Fruit fly (Drosophila melanogaster) whole organism, embryonic: ENCODE measurements around the gene CG46307.

Source experiments
- Ada2b ChIP-seq: fragments of 200-800 bp; sonication (Bioruptor generic); IDR thresholded peaks from 2 replicates; pipeline ENCODE4 v1.3.6; 2022; ENCODE audit warnings: missing biosample characterization, missing genetic modification characterization
- Bteb2 ChIP-seq: fragments of 200-800 bp; sonication (Bioruptor generic); optimal IDR thresholded peaks from 2 replicates; lab custom pipeline; 2016; ENCODE audit warnings: missing biosample characterization, missing genetic modification characterization
- CG10147 ChIP-seq: fragments of 200-800 bp; sonication (Bioruptor generic); optimal IDR thresholded peaks from 2 replicates; lab custom pipeline; 2019; ENCODE audit warnings: missing biosample characterization, mild to moderate bottlenecking, missing genetic modification characterization, moderate library complexity
- CG11723 ChIP-seq: fragments of 200-800 bp; sonication (Bioruptor generic); optimal IDR thresholded peaks from 2 replicates; lab custom pipeline; 2017; ENCODE audit warnings: missing biosample characterization, mild to moderate bottlenecking, missing genetic modification characterization
- CG12299 ChIP-seq: fragments of 200-800 bp; sonication (Bioruptor generic); optimal IDR thresholded peaks from 2 replicates; lab custom pipeline; 2018; ENCODE audit warnings: missing biosample characterization, mild to moderate bottlenecking, missing genetic modification characterization
- CG13123 ChIP-seq: fragments of 200-800 bp; sonication (Bioruptor generic); optimal IDR thresholded peaks from 2 replicates; lab custom pipeline; 2016; ENCODE audit warnings: missing biosample characterization, missing genetic modification characterization
- CG14441 ChIP-seq: fragments of 200-800 bp; sonication (Bioruptor generic); IDR thresholded peaks from 2 replicates; pipeline ENCODE4 v1.3.6; 2022; ENCODE audit warnings: missing biosample characterization, missing genetic modification characterization
- CG14667 ChIP-seq: fragments of 200-800 bp; sonication (Bioruptor generic); IDR thresholded peaks from 2 replicates; pipeline ENCODE4 v1.3.6; 2022; ENCODE audit warnings: missing biosample characterization, missing genetic modification characterization
- CG15011 ChIP-seq: fragments of 200-800 bp; sonication (Bioruptor generic); optimal IDR thresholded peaks from 3 replicates; lab custom pipeline; 2018; ENCODE audit warnings: missing biosample characterization, mild to moderate bottlenecking, missing genetic modification characterization
- CG15601 ChIP-seq: fragments of 200-800 bp; sonication (Bioruptor generic); optimal IDR thresholded peaks from 3 replicates; lab custom pipeline; 2019; ENCODE audit warnings: missing biosample characterization, mild to moderate bottlenecking, missing genetic modification characterization, moderate library complexity
- CG17361 ChIP-seq: fragments of 200-800 bp; sonication (Bioruptor generic); IDR thresholded peaks from 3 replicates; pipeline ENCODE4 v1.3.6; 2022; ENCODE audit warnings: missing biosample characterization, missing genetic modification characterization
- CG18262 ChIP-seq: fragments of 200-800 bp; optimal IDR thresholded peaks from 3 replicates; lab custom pipeline; 2019; ENCODE audit warnings: missing biosample characterization, mild to moderate bottlenecking, missing genetic modification characterization, moderate library complexity
- CG2116 ChIP-seq: fragments of 200-800 bp; sonication (Bioruptor generic); optimal IDR thresholded peaks from 3 replicates; lab custom pipeline; 2018; ENCODE audit warnings: missing biosample characterization, mild to moderate bottlenecking, missing genetic modification characterization
- CG33557 ChIP-seq: fragments of 200-800 bp; sonication (Bioruptor generic); optimal IDR thresholded peaks from 2 replicates; lab custom pipeline; 2019; ENCODE audit warnings: missing biosample characterization, mild to moderate bottlenecking, missing genetic modification characterization, moderate library complexity
- CG4360 ChIP-seq: fragments of 200-800 bp; sonication (Bioruptor generic); IDR thresholded peaks from 2 replicates; pipeline ENCODE4 v1.3.6; 2022; ENCODE audit warnings: missing biosample characterization, missing genetic modification characterization
- CG6654 ChIP-seq: fragments of 200-800 bp; sonication (Bioruptor generic); optimal IDR thresholded peaks from 2 replicates; lab custom pipeline; 2017; ENCODE audit warnings: missing biosample characterization, mild to moderate bottlenecking, missing genetic modification characterization
- CG6791 ChIP-seq: fragments of 200-800 bp; sonication (Bioruptor generic); IDR thresholded peaks from 3 replicates; pipeline ENCODE4 v1.3.6; 2022; ENCODE audit warnings: missing biosample characterization, missing genetic modification characterization; ENCODE audit not compliant: partially characterized antibody
- CG7987 ChIP-seq: fragments of 200-800 bp; sonication (Bioruptor generic); optimal IDR thresholded peaks from 2 replicates; lab custom pipeline; 2018; ENCODE audit warnings: missing biosample characterization, mild to moderate bottlenecking, missing genetic modification characterization, moderate library complexity
- CG8290 ChIP-seq, 3 experiments: fragments of 200-800 bp; sonication (Bioruptor generic); optimal IDR thresholded peaks; 2 replicates each; lab custom pipeline; 2016 to 2019; ENCODE audit warnings: missing biosample characterization in 3 of 3, missing genetic modification characterization in 3 of 3, mild to moderate bottlenecking in 2 of 3, moderate library complexity in 1 of 3
- CG8478 ChIP-seq: fragments of >200 bp; optimal IDR thresholded peaks from 2 replicates; lab custom pipeline; 2018
- CG8924 ChIP-seq: fragments of 200-800 bp; optimal IDR thresholded peaks from 3 replicates; lab custom pipeline; 2019; ENCODE audit warnings: missing biosample characterization, mild to moderate bottlenecking, missing genetic modification characterization, moderate library complexity
- CG9215 ChIP-seq: fragments of 200-800 bp; sonication (Bioruptor generic); IDR thresholded peaks from 2 replicates; pipeline ENCODE4 v1.3.6; 2022; ENCODE audit warnings: missing biosample characterization, missing genetic modification characterization
- CHES-1-like ChIP-seq: fragments of 200-800 bp; sonication (Bioruptor generic); optimal IDR thresholded peaks from 2 replicates; lab custom pipeline; 2016; ENCODE audit warnings: missing biosample characterization, missing genetic modification characterization
- D ChIP-seq, 2 experiments: fragments of 200-800 bp in 1 of 2; fragments of >200 bp in 1 of 2; sonication (Bioruptor generic) in 1 of 2; optimal IDR thresholded peaks; 2 replicates in 1 of 2; 3 replicates in 1 of 2; lab custom pipeline; 2017; ENCODE audit warnings: mild to moderate bottlenecking in 1 of 2, missing biosample characterization in 1 of 2, missing genetic modification characterization in 1 of 2, missing genetic modification reagents in 1 of 2
- Dfd ChIP-seq, 2 experiments: fragments of >200 bp; optimal IDR thresholded peaks; 2 replicates each; lab custom pipeline; 2017; ENCODE audit warnings: missing biosample characterization in 2 of 2, missing genetic modification characterization in 2 of 2
- Gug ChIP-seq: fragments of 200-800 bp; sonication (Bioruptor generic); IDR thresholded peaks from 4 replicates; pipeline ENCODE4 v1.3.6; 2022; ENCODE audit warnings: missing biosample characterization, missing genetic modification characterization
- HLH3B ChIP-seq: fragments of 200-800 bp; sonication (Bioruptor generic); IDR thresholded peaks from 2 replicates; pipeline ENCODE4 v1.3.6; 2022; ENCODE audit warnings: missing biosample characterization, missing genetic modification characterization
- Kr ChIP-seq: fragments of 200-800 bp; sonication (Bioruptor generic); optimal IDR thresholded peaks from 2 replicates; lab custom pipeline; 2017; ENCODE audit warnings: missing biosample characterization, mild to moderate bottlenecking, missing genetic modification characterization
- Lim3 ChIP-seq: fragments of 200-800 bp; sonication (Bioruptor generic); IDR thresholded peaks from 2 replicates; pipeline ENCODE4 v1.3.6; 2022; ENCODE audit warnings: missing biosample characterization, missing genetic modification characterization
- Max ChIP-seq: fragments of 200-800 bp; sonication (Bioruptor generic); optimal IDR thresholded peaks from 2 replicates; lab custom pipeline; 2016; ENCODE audit warnings: missing biosample characterization, mild to moderate bottlenecking, missing genetic modification characterization
- NC2β ChIP-seq: fragments of 200-800 bp; sonication (Bioruptor generic); optimal IDR thresholded peaks from 2 replicates; lab custom pipeline; 2016; ENCODE audit warnings: missing biosample characterization, missing genetic modification characterization
- Neu2 ChIP-seq: fragments of 200-800 bp; sonication (Bioruptor generic); optimal IDR thresholded peaks from 3 replicates; lab custom pipeline; 2016; ENCODE audit warnings: missing biosample characterization, missing genetic modification characterization, borderline replicate concordance
- Nf-YC ChIP-seq: fragments of 200-800 bp; optimal IDR thresholded peaks from 3 replicates; lab custom pipeline; 2019; ENCODE audit warnings: missing biosample characterization, mild to moderate bottlenecking, missing genetic modification characterization, moderate library complexity
- Pdp1 ChIP-seq, 2 experiments: fragments of 200-800 bp; sonication (Bioruptor generic); optimal IDR thresholded peaks; 3 replicates each; lab custom pipeline; 2016; ENCODE audit warnings: missing biosample characterization in 2 of 2, missing genetic modification characterization in 2 of 2, mild to moderate bottlenecking in 1 of 2, moderate library complexity in 1 of 2
- Sry-δ ChIP-seq: fragments of 200-800 bp; sonication (Bioruptor generic); optimal IDR thresholded peaks from 2 replicates; lab custom pipeline; 2016; ENCODE audit warnings: missing biosample characterization, missing genetic modification characterization
- Vsx1 ChIP-seq: fragments of 200-800 bp; sonication (Bioruptor generic); optimal IDR thresholded peaks from 2 replicates; lab custom pipeline; 2017; ENCODE audit warnings: missing biosample characterization, mild to moderate bottlenecking, missing genetic modification characterization, missing genetic modification reagents
- cg ChIP-seq: fragments of 200-800 bp; sonication (Bioruptor generic); optimal IDR thresholded peaks from 3 replicates; lab custom pipeline; 2019; ENCODE audit warnings: missing biosample characterization, mild to moderate bottlenecking, missing genetic modification characterization, moderate library complexity
- danr ChIP-seq: fragments of 200-800 bp; sonication (Bioruptor generic); IDR thresholded peaks from 2 replicates; pipeline ENCODE4 v1.3.6; 2022; ENCODE audit warnings: missing biosample characterization, missing genetic modification characterization
- dysf ChIP-seq: fragments of 200-800 bp; sonication (Bioruptor generic); IDR thresholded peaks from 3 replicates; pipeline ENCODE4 v1.3.6; 2022; ENCODE audit warnings: missing biosample characterization, missing genetic modification characterization
- eve ChIP-seq, 2 experiments: fragments of >200 bp; optimal IDR thresholded peaks; 2 replicates each; lab custom pipeline; 2017; ENCODE audit warnings: missing biosample characterization in 2 of 2, missing genetic modification characterization in 2 of 2
- gfzf ChIP-seq: fragments of 200-800 bp; sonication (Bioruptor generic); optimal IDR thresholded peaks from 2 replicates; lab custom pipeline; 2016; ENCODE audit warnings: missing biosample characterization, mild to moderate bottlenecking, missing genetic modification characterization, moderate library complexity
- gt ChIP-seq: fragments of 200-800 bp; sonication (Bioruptor generic); IDR thresholded peaks from 2 replicates; pipeline ENCODE4 v1.3.6; 2022; ENCODE audit warnings: missing biosample characterization, missing genetic modification characterization
- hb ChIP-seq: fragments of 200-800 bp; sonication (Bioruptor generic); IDR thresholded peaks from 3 replicates; pipeline ENCODE4 v1.3.6; 2022; ENCODE audit warnings: missing biosample characterization, missing genetic modification characterization; ENCODE audit not compliant: partially characterized antibody
- ken ChIP-seq: fragments of 200-800 bp; sonication (Bioruptor generic); IDR thresholded peaks from 3 replicates; pipeline ENCODE4 v1.3.6; 2022; ENCODE audit warnings: missing biosample characterization, missing genetic modification characterization
- lilli ChIP-seq: fragments of 200-800 bp; sonication (Bioruptor generic); optimal IDR thresholded peaks from 3 replicates; lab custom pipeline; 2016; ENCODE audit warnings: missing biosample characterization, missing genetic modification characterization
- pb ChIP-seq: fragments of 200-800 bp; sonication (Bioruptor generic); optimal IDR thresholded peaks from 3 replicates; lab custom pipeline; 2016; ENCODE audit warnings: missing biosample characterization, missing genetic modification characterization
- pros ChIP-seq: fragments of 200-800 bp; sonication (Bioruptor generic); optimal IDR thresholded peaks from 3 replicates; lab custom pipeline; 2019; ENCODE audit warnings: missing biosample characterization, mild to moderate bottlenecking, missing genetic modification characterization, moderate library complexity
- slp2 ChIP-seq: fragments of 200-800 bp; sonication (Bioruptor generic); optimal IDR thresholded peaks from 2 replicates; lab custom pipeline; 2016; ENCODE audit warnings: missing biosample characterization, missing genetic modification characterization
- vfl ChIP-seq: fragments of 200-800 bp; sonication (Bioruptor generic); optimal IDR thresholded peaks from 2 replicates; lab custom pipeline; 2016; ENCODE audit warnings: missing biosample characterization, missing genetic modification characterization
- vnd ChIP-seq: fragments of 200-800 bp; sonication (Bioruptor generic); IDR thresholded peaks from 3 replicates; pipeline ENCODE4 v1.3.6; 2022; ENCODE audit warnings: missing biosample characterization, missing genetic modification characterization; ENCODE audit not compliant: partially characterized antibody

Gene CG46307

dm6 chr2L:21149053-21149452, 44.7 kb downstream of the CG46307 start (continued):
- TF ChIP-seq dysf (GFP tag; lab: Robert Waterston, UW), result peak; percentile 73
- TF ChIP-seq CG9215 (GFP tag; lab: Robert Waterston, UW), result no peak
- TF ChIP-seq Pdp1 (GFP tag; optimal IDR thresholded peaks at IDR 0.05; lab: Kevin White, UChicago), result no peak
- TF ChIP-seq eve (GFP tag; optimal IDR thresholded peaks at IDR 0.05; lab: Kevin White, UChicago), result no peak
- TF ChIP-seq hb, result peak; percentile 69; the same call in 2 of the 3 replicates
- no peak for TF ChIP-seq NC2β (GFP tag; lab: Kevin White, UChicago)
- TF ChIP-seq Bteb2 (GFP tag; lab: Kevin White, UChicago), result peak; percentile 53
- peak; percentile 93 for TF ChIP-seq CG2116 (GFP tag; lab: Kevin White, UChicago)
- TF ChIP-seq Gug (GFP tag; lab: Robert Waterston, UW), result peak; percentile 26; the same call in 1 of the 4 replicates
- TF ChIP-seq Ada2b (GFP tag; lab: Robert Waterston, UW), result peak; percentile 55
- TF ChIP-seq CG18262 (tag; lab: Kevin White, UChicago), result peak; percentile 62
- peak; percentile 72 for TF ChIP-seq CG6791 (GFP tag; lab: Robert Waterston, UW)
- TF ChIP-seq pros (GFP tag; lab: Kevin White, UChicago), result no peak
- no peak for TF ChIP-seq Nf-YC (tag; lab: Kevin White, UChicago)
- TF ChIP-seq ken (GFP tag; lab: Robert Waterston, UW), result no peak
- TF ChIP-seq CG17361 (GFP tag; lab: Robert Waterston, UW), result peak; percentile 70
- peak; percentile 60 for TF ChIP-seq CG8924 (tag; lab: Kevin White, UChicago)
- no peak for TF ChIP-seq danr (GFP tag; lab: Robert Waterston, UW)
- TF ChIP-seq CG7987, result no peak
- no peak for TF ChIP-seq Vsx1 (GFP tag; lab: Kevin White, UChicago)
- TF ChIP-seq CG8290 (GFP tag; optimal IDR thresholded peaks at IDR 0.05; lab: Kevin White, UChicago), result peak; percentile 56
- TF ChIP-seq CG8290 (tag; optimal IDR thresholded peaks at IDR 0.05; lab: Kevin White, UChicago), result peak in 1 of 2 experiments; percentile 68
- peak; percentile 68 for TF ChIP-seq Sry-δ
- TF ChIP-seq CG8478 (lab: Kevin White, UChicago), result no peak
- TF ChIP-seq CG6654 (GFP tag; lab: Kevin White, UChicago), result no peak
- TF ChIP-seq D (optimal IDR thresholded peaks at IDR 0.05; lab: Kevin White, UChicago), result no peak
- TF ChIP-seq D (GFP tag; optimal IDR thresholded peaks at IDR 0.05; lab: Kevin White, UChicago), result no peak
- TF ChIP-seq CG13123 (GFP tag; lab: Kevin White, UChicago), result peak; percentile 9
- peak; percentile 47 for TF ChIP-seq lilli
- TF ChIP-seq cg (GFP tag; lab: Kevin White, UChicago), result no peak
- TF ChIP-seq Kr, result no peak
- no peak for TF ChIP-seq gfzf (GFP tag; lab: Kevin White, UChicago)
- no peak for TF ChIP-seq Lim3 (GFP tag; lab: Robert Waterston, UW)
- no peak for TF ChIP-seq Max
- no peak for TF ChIP-seq CHES-1-like
- TF ChIP-seq CG12299 (tag; lab: Kevin White, UChicago), result peak; percentile 33
- no peak for TF ChIP-seq Dfd (GFP tag; optimal IDR thresholded peaks at IDR 0.05; lab: Kevin White, UChicago)
- no peak for TF ChIP-seq CG14441 (GFP tag; lab: Robert Waterston, UW)
- no peak for TF ChIP-seq gt (GFP tag; lab: Robert Waterston, UW)
- TF ChIP-seq CG15011, result no peak
- peak; percentile 21 for TF ChIP-seq CG33557
- peak; percentile 57 for TF ChIP-seq CG10147 (GFP tag; lab: Kevin White, UChicago)
- TF ChIP-seq vnd (GFP tag; lab: Robert Waterston, UW), result 0 out of 3 replicates have a peak, but pooled peaks have one; percentile 31
- TF ChIP-seq CG15601, result peak; percentile 29
- peak; percentile 66; the same call in 1 of the 2 replicates for TF ChIP-seq HLH3B (GFP tag; lab: Robert Waterston, UW)
- TF ChIP-seq pb (GFP tag; lab: Kevin White, UChicago), result no peak
- TF ChIP-seq vfl (GFP tag; lab: Kevin White, UChicago), result no peak
- TF ChIP-seq CG4360, result no peak
- TF ChIP-seq CG14667 (GFP tag; lab: Robert Waterston, UW), result peak; percentile 35; the same call in 1 of the 2 replicates
- no peak for TF ChIP-seq slp2 (GFP tag; lab: Kevin White, UChicago)
- no peak for TF ChIP-seq CG11723 (GFP tag; lab: Kevin White, UChicago)
- no peak for TF ChIP-seq Neu2 (GFP tag; lab: Kevin White, UChicago)
